Worm (Caenorhabditis elegans) whole organism, L3 larva: ENCODE data around the gene wdfy-2.

Experiments
- R02D3.7 ChIP-seq: fragments of 150-350 bp; optimal IDR thresholded peaks from 2 replicates; lab custom pipeline; 2014; ENCODE audit warnings: missing biosample characterization, missing genetic modification characterization
- ZK546.5 ChIP-seq: sonication (generic microtip); optimal IDR thresholded peaks from 2 replicates; lab custom pipeline; 2017; ENCODE audit warnings: missing biosample characterization, missing genetic modification characterization
- aly-2 ChIP-seq: fragments of 150-350 bp; optimal IDR thresholded peaks from 2 replicates; lab custom pipeline; 2014; ENCODE audit warnings: missing biosample characterization, missing genetic modification characterization
- ama-1 ChIP-seq: fragments of 150-350 bp; optimal IDR thresholded peaks from 2 replicates; lab custom pipeline; 2018
- ceh-16 ChIP-seq: sonication (generic microtip); optimal IDR thresholded peaks from 2 replicates; lab custom pipeline; 2017; ENCODE audit warnings: missing biosample characterization, missing genetic modification characterization
- ceh-28 ChIP-seq: fragments of 150-350 bp; optimal IDR thresholded peaks from 2 replicates; lab custom pipeline; 2014; ENCODE audit warnings: missing biosample characterization, missing genetic modification reagents, missing genetic modification characterization
- ceh-82 ChIP-seq: fragments of 150-350 bp; optimal IDR thresholded peaks from 2 replicates; lab custom pipeline; 2014; ENCODE audit warnings: missing biosample characterization, missing genetic modification characterization
- ceh-9 ChIP-seq: sonication (generic microtip); optimal IDR thresholded peaks from 2 replicates; lab custom pipeline; 2018; ENCODE audit warnings: missing biosample characterization, missing genetic modification characterization
- daf-12 ChIP-seq: fragments of 150-350 bp; optimal IDR thresholded peaks from 2 replicates; lab custom pipeline; 2014; ENCODE audit warnings: missing biosample characterization, missing genetic modification reagents, missing genetic modification characterization
- egl-5 ChIP-seq: fragments of 150-350 bp; optimal IDR thresholded peaks from 2 replicates; lab custom pipeline; 2017; ENCODE audit warnings: missing biosample characterization, missing genetic modification reagents, missing genetic modification characterization, inconsistent platforms
- elt-1 ChIP-seq: fragments of 150-350 bp; optimal IDR thresholded peaks from 2 replicates; lab custom pipeline; 2014; ENCODE audit warnings: missing biosample characterization, missing genetic modification characterization
- elt-2 ChIP-seq: sonication (generic microtip); optimal IDR thresholded peaks from 2 replicates; lab custom pipeline; 2016; ENCODE audit warnings: missing genetic modification reagents, mild to moderate bottlenecking, missing genetic modification characterization, missing compliant biosample characterization
- elt-3 ChIP-seq, 3 experiments: fragments of 150-350 bp in 1 of 3; sonication (generic microtip) in 2 of 3; optimal IDR thresholded peaks; 2 replicates in 2 of 3; 4 replicates in 1 of 3; lab custom pipeline; 2014 to 2017; ENCODE audit warnings: missing biosample characterization in 3 of 3, missing genetic modification characterization in 3 of 3
- eor-1 ChIP-seq, 2 experiments: fragments of 150-350 bp; optimal IDR thresholded peaks; 2 replicates each; lab custom pipeline; 2014 to 2018; ENCODE audit warnings: missing biosample characterization in 2 of 2, missing genetic modification characterization in 2 of 2
- fkh-10 ChIP-seq: sonication (generic microtip); optimal IDR thresholded peaks from 2 replicates; lab custom pipeline; 2017; ENCODE audit warnings: missing biosample characterization, missing genetic modification reagents, missing genetic modification characterization
- fkh-2 ChIP-seq: fragments of 150-350 bp; optimal IDR thresholded peaks from 2 replicates; lab custom pipeline; 2014; ENCODE audit warnings: missing biosample characterization, missing genetic modification reagents, missing genetic modification characterization
- fos-1 ChIP-seq: fragments of 150-350 bp; optimal IDR thresholded peaks from 2 replicates; lab custom pipeline; 2014; ENCODE audit warnings: missing biosample characterization, missing genetic modification characterization
- hmg-11 ChIP-seq: sonication (generic microtip); optimal IDR thresholded peaks from 2 replicates; lab custom pipeline; 2016; ENCODE audit warnings: missing genetic modification characterization, missing compliant biosample characterization
- jun-1 ChIP-seq: fragments of 150-350 bp; optimal IDR thresholded peaks from 2 replicates; lab custom pipeline; 2014; ENCODE audit warnings: missing biosample characterization, missing genetic modification reagents, missing genetic modification characterization
- lin-15B ChIP-seq: fragments of 150-350 bp; optimal IDR thresholded peaks from 2 replicates; lab custom pipeline; 2014; ENCODE audit warnings: missing biosample characterization, missing genetic modification characterization
- lin-39 ChIP-seq: fragments of 150-350 bp; optimal IDR thresholded peaks from 2 replicates; lab custom pipeline; 2018; ENCODE audit warnings: missing biosample characterization, missing genetic modification reagents, missing genetic modification characterization
- lsy-12 ChIP-seq: sonication (generic microtip); optimal IDR thresholded peaks from 2 replicates; lab custom pipeline; 2016; ENCODE audit warnings: mild to moderate bottlenecking, missing genetic modification characterization, missing compliant biosample characterization
- mdl-1 ChIP-seq: fragments of 150-350 bp; optimal IDR thresholded peaks from 2 replicates; lab custom pipeline; 2014; ENCODE audit warnings: missing biosample characterization, missing genetic modification characterization
- mml-1 ChIP-seq: fragments of 150-350 bp; sonication (generic microtip); optimal IDR thresholded peaks from 3 replicates; lab custom pipeline; 2014; ENCODE audit warnings: missing biosample characterization, missing genetic modification characterization
- nfya-1 ChIP-seq: sonication (generic microtip); optimal IDR thresholded peaks from 2 replicates; lab custom pipeline; 2017; ENCODE audit warnings: missing genetic modification characterization, mild to moderate bottlenecking, missing compliant biosample characterization, antibody characterized with exemption, moderate library complexity; ENCODE audit not compliant: insufficient read depth
- nhr-11 ChIP-seq: fragments of 150-350 bp; optimal IDR thresholded peaks from 2 replicates; lab custom pipeline; 2014; ENCODE audit warnings: missing biosample characterization, missing genetic modification characterization
- nhr-12 ChIP-seq: fragments of 150-350 bp; optimal IDR thresholded peaks from 2 replicates; lab custom pipeline; 2014; ENCODE audit warnings: missing biosample characterization, missing genetic modification characterization
- nhr-23 ChIP-seq: fragments of 150-350 bp; optimal IDR thresholded peaks from 2 replicates; lab custom pipeline; 2014; ENCODE audit warnings: missing biosample characterization, missing genetic modification reagents, missing genetic modification characterization
- nhr-25 ChIP-seq: sonication (generic microtip); optimal IDR thresholded peaks from 2 replicates; lab custom pipeline; 2017; ENCODE audit warnings: missing biosample characterization, missing genetic modification characterization
- nhr-28 ChIP-seq: fragments of 150-350 bp; optimal IDR thresholded peaks from 2 replicates; lab custom pipeline; 2014; ENCODE audit warnings: missing biosample characterization, missing genetic modification characterization
- nhr-43 ChIP-seq: sonication (generic microtip); optimal IDR thresholded peaks from 2 replicates; lab custom pipeline; 2016; ENCODE audit warnings: mild to moderate bottlenecking, missing genetic modification characterization, missing compliant biosample characterization; ENCODE audit not compliant: poor library complexity, severe bottlenecking
- nhr-76 ChIP-seq: fragments of 150-350 bp; sonication (generic microtip); optimal IDR thresholded peaks from 5 replicates; lab custom pipeline; 2014; ENCODE audit warnings: missing biosample characterization, missing genetic modification characterization
- nhr-77 ChIP-seq: fragments of 150-350 bp; optimal IDR thresholded peaks from 2 replicates; lab custom pipeline; 2014; ENCODE audit warnings: missing biosample characterization, missing genetic modification characterization
- pha-4 ChIP-seq: fragments of 150-350 bp; optimal IDR thresholded peaks from 2 replicates; lab custom pipeline; 2014; ENCODE audit warnings: missing biosample characterization, missing genetic modification reagents, missing genetic modification characterization
- pqm-1 ChIP-seq: fragments of 150-350 bp; optimal IDR thresholded peaks from 2 replicates; lab custom pipeline; 2017; ENCODE audit warnings: missing biosample characterization, missing genetic modification characterization, inconsistent platforms
- sea-2 ChIP-seq: fragments of 150-350 bp; sonication (generic microtip); optimal IDR thresholded peaks from 4 replicates; lab custom pipeline; 2014; ENCODE audit warnings: missing biosample characterization, missing genetic modification reagents, missing genetic modification characterization
- skn-1 ChIP-seq: fragments of 150-350 bp; optimal IDR thresholded peaks from 2 replicates; lab custom pipeline; 2014; ENCODE audit warnings: missing biosample characterization, missing genetic modification characterization
- snpc-4 ChIP-seq: fragments of 150-350 bp; optimal IDR thresholded peaks from 2 replicates; lab custom pipeline; 2014; ENCODE audit warnings: missing biosample characterization, missing genetic modification characterization
- tbx-2 ChIP-seq: sonication (generic microtip); optimal IDR thresholded peaks from 2 replicates; lab custom pipeline; 2016; ENCODE audit warnings: mild to moderate bottlenecking, missing genetic modification characterization, missing compliant biosample characterization
- unc-62 ChIP-seq: fragments of 150-350 bp; sonication (generic microtip); optimal IDR thresholded peaks from 4 replicates; lab custom pipeline; 2014; ENCODE audit warnings: missing biosample characterization, missing genetic modification reagents, missing genetic modification characterization
- zag-1 ChIP-seq: fragments of 150-350 bp; optimal IDR thresholded peaks from 2 replicates; lab custom pipeline; 2014; ENCODE audit warnings: missing biosample characterization, missing genetic modification characterization
- ztf-11 ChIP-seq: fragments of 150-350 bp; optimal IDR thresholded peaks from 2 replicates; lab custom pipeline; 2014; ENCODE audit warnings: missing biosample characterization, missing genetic modification characterization
- ztf-4 ChIP-seq: fragments of 150-350 bp; optimal IDR thresholded peaks from 2 replicates; lab custom pipeline; 2014; ENCODE audit warnings: missing biosample characterization, missing genetic modification characterization

The wdfy-2 gene

DNA sequence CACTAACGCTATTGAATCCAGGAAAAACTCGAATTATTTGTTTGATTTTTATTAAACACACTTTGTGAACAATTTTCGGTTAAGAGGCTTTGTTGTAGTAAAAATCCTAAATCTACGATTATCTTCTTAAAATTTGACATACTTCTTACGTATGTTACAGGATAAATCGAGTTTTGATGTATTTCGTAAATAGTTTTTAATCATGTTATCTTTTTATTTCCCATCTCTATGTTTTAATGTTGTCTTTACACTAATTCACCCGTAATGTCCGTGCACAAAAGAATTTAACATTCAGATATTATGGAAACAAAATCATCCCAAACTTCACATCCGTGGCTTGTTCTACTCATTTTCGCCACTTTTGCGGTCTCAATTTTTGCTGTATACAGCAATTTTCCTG lies 4.0 kb downstream of the wdfy-2 start, which contains the start of gene egli-1:
Gene egli-1 (plus strand): TSS at position 301 of the 400 bp plus-strand sequence.
- no peak for TF ChIP-seq pha-4 (tag; lab: Kevin White, UChicago)
- TF ChIP-seq lin-15B (tag; lab: Kevin White, UChicago) = no peak
- no peak for TF ChIP-seq snpc-4
- no peak for TF ChIP-seq zag-1 (tag; lab: Kevin White, UChicago)
- TF ChIP-seq sea-2 (GFP tag; lab: Kevin White, UChicago) = no peak
- no peak for TF ChIP-seq nhr-23 (tag; lab: Kevin White, UChicago)
- TF ChIP-seq ceh-82 (tag; lab: Kevin White, UChicago) = no peak
- no peak for TF ChIP-seq ceh-28
- TF ChIP-seq mdl-1 (tag; lab: Kevin White, UChicago) = no peak
- no peak for TF ChIP-seq aly-2 (tag; lab: Kevin White, UChicago)
- no peak for TF ChIP-seq nhr-77 (tag; lab: Kevin White, UChicago)
- no peak for TF ChIP-seq lin-39 (tag; lab: Kevin White, UChicago)
- TF ChIP-seq R02D3.7 (tag; lab: Kevin White, UChicago) = no peak
- TF ChIP-seq jun-1 = no peak
- no peak for TF ChIP-seq ztf-11
- no peak for TF ChIP-seq fos-1 (tag; lab: Kevin White, UChicago)
- TF ChIP-seq nfya-1 (tag; lab: Kevin White, UChicago) = no peak
- no peak for TF ChIP-seq ceh-16 (tag; lab: Kevin White, UChicago)

DNA sequence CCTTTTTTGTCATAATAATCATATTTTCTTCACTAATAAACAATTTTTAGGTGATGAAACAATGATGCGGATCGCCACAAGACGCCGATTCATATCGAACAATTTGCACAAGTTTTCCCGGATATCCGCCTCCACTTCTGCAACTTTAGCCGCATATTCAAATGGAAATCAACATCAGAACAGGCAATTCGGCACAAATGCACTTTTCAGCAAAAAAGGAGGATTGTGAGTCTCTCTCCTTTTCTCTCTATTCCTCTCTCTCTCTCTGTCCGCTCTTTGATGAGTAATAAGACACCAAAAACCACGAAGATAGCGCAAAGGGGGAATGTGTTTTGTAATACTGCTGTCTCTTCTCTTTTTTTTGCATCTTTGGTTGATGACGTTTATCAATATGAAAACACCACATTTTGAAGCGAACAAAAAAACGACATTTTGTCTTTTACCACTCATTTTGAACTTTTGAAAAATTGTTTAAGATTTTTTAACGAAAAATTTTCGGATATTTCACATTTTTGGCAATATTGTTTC lies 5.2 kb downstream of the wdfy-2 start, which contains the start of gene eat-3:
Gene eat-3 (plus strand): TSS at position 51 of the 528 bp plus-strand sequence.
- no peak for TF ChIP-seq daf-12 (tag; lab: Kevin White, UChicago)
- TF ChIP-seq aly-2 (tag; lab: Kevin White, UChicago) = no peak
- no peak for TF ChIP-seq ceh-28
- no peak for TF ChIP-seq snpc-4
- no peak for TF ChIP-seq eor-1 (tag; optimal IDR thresholded peaks at IDR 0.05; lab: Kevin White, UChicago)
- TF ChIP-seq lin-15B (tag; lab: Kevin White, UChicago) = no peak
- TF ChIP-seq unc-62 = peak; percentile 36
- no peak for TF ChIP-seq fkh-10
- TF ChIP-seq sea-2 (GFP tag; lab: Kevin White, UChicago) = no peak
- no peak for TF ChIP-seq ama-1
- no peak for TF ChIP-seq nhr-12 (tag; lab: Kevin White, UChicago)
- no peak for TF ChIP-seq elt-1 (tag; lab: Kevin White, UChicago)
- TF ChIP-seq ceh-9 = no peak
- TF ChIP-seq lin-39 (tag; lab: Kevin White, UChicago) = peak; percentile 29
- no peak for TF ChIP-seq ZK546.5 (tag; lab: Kevin White, UChicago)
- peak; percentile 16 for TF ChIP-seq hmg-11 (tag; lab: Kevin White, UChicago)
- TF ChIP-seq ceh-82 (tag; lab: Kevin White, UChicago) = no peak
- TF ChIP-seq nhr-11 (tag; lab: Kevin White, UChicago) = no peak
- TF ChIP-seq nhr-77 (tag; lab: Kevin White, UChicago) = no peak
- TF ChIP-seq ztf-4 (tag; lab: Kevin White, UChicago) = no peak
- no peak for TF ChIP-seq ceh-16 (tag; lab: Kevin White, UChicago)
- TF ChIP-seq elt-3 (tag; optimal IDR thresholded peaks at IDR 0.05; lab: Kevin White, UChicago) = no peak
- no peak for TF ChIP-seq nhr-43 (tag; lab: Kevin White, UChicago)
- TF ChIP-seq skn-1 (tag; lab: Kevin White, UChicago) = no peak
- no peak for TF ChIP-seq elt-2 (tag; lab: Kevin White, UChicago)
- TF ChIP-seq R02D3.7 (tag; lab: Kevin White, UChicago) = no peak
- TF ChIP-seq nfya-1 (tag; lab: Kevin White, UChicago) = peak; percentile 49
- TF ChIP-seq lsy-12 (tag; lab: Kevin White, UChicago) = no peak
- TF ChIP-seq nhr-23 (tag; lab: Kevin White, UChicago) = no peak
- no peak for TF ChIP-seq fkh-2 (tag; lab: Kevin White, UChicago)
- peak; percentile 20 for TF ChIP-seq pha-4 (tag; lab: Kevin White, UChicago)
- no peak for TF ChIP-seq nhr-76 (tag; lab: Kevin White, UChicago)
- TF ChIP-seq nhr-28 (tag; lab: Kevin White, UChicago) = no peak
- TF ChIP-seq jun-1 = no peak
- TF ChIP-seq mml-1 (tag; lab: Kevin White, UChicago) = no peak
- TF ChIP-seq nhr-25 = no peak
- no peak for TF ChIP-seq mdl-1 (tag; lab: Kevin White, UChicago)
- TF ChIP-seq egl-5 (tag; lab: Kevin White, UChicago) = peak; percentile 29
- TF ChIP-seq pqm-1 (tag; lab: Kevin White, UChicago) = no peak
- no peak for TF ChIP-seq tbx-2
